Fruit fly (Drosophila melanogaster) whole organism, embryonic: ENCODE measurements around the gene Neu2.

Experiments used
- Ada2b ChIP-seq: fragments of 200-800 bp; sonication (Bioruptor generic); IDR thresholded peaks from 2 replicates; pipeline ENCODE4 v1.3.6; 2022; ENCODE audit warnings: missing biosample characterization, missing genetic modification characterization
- Atf3 ChIP-seq: fragments of 200-800 bp; sonication (Bioruptor generic); optimal IDR thresholded peaks from 3 replicates; lab custom pipeline; 2016; ENCODE audit warnings: missing biosample characterization, missing genetic modification characterization
- Blimp-1 ChIP-seq: fragments of 200-800 bp; sonication (Bioruptor generic); optimal IDR thresholded peaks from 3 replicates; lab custom pipeline; 2018; ENCODE audit warnings: missing biosample characterization, missing genetic modification characterization, mild to moderate bottlenecking, moderate library complexity, missing genetic modification reagents
- CG10147 ChIP-seq: fragments of 200-800 bp; sonication (Bioruptor generic); optimal IDR thresholded peaks from 2 replicates; lab custom pipeline; 2019; ENCODE audit warnings: missing biosample characterization, mild to moderate bottlenecking, missing genetic modification characterization, moderate library complexity
- CG10209 ChIP-seq: fragments of 200-800 bp; sonication (Bioruptor generic); optimal IDR thresholded peaks from 3 replicates; lab custom pipeline; 2017; ENCODE audit warnings: missing biosample characterization, mild to moderate bottlenecking, missing genetic modification characterization, missing genetic modification reagents
- CG10274 ChIP-seq: fragments of 200-800 bp; sonication (Bioruptor generic); optimal IDR thresholded peaks from 3 replicates; lab custom pipeline; 2017; ENCODE audit warnings: missing biosample characterization, mild to moderate bottlenecking, missing genetic modification characterization
- CG10959 ChIP-seq: fragments of 200-800 bp; sonication (Bioruptor generic); IDR thresholded peaks from 2 replicates; pipeline ENCODE4 v1.3.6; 2022; ENCODE audit warnings: missing biosample characterization, missing genetic modification characterization
- CG10979 ChIP-seq: fragments of 200-800 bp; sonication (Bioruptor generic); optimal IDR thresholded peaks from 2 replicates; lab custom pipeline; 2018; ENCODE audit warnings: missing biosample characterization, mild to moderate bottlenecking, missing genetic modification characterization, moderate library complexity
- CG15601 ChIP-seq: fragments of 200-800 bp; sonication (Bioruptor generic); optimal IDR thresholded peaks from 3 replicates; lab custom pipeline; 2019; ENCODE audit warnings: missing biosample characterization, mild to moderate bottlenecking, missing genetic modification characterization, moderate library complexity
- CG16779 ChIP-seq: fragments of 200-800 bp; sonication (Bioruptor generic); IDR thresholded peaks from 2 replicates; pipeline ENCODE4 v1.3.6; 2022; ENCODE audit warnings: missing biosample characterization, missing genetic modification characterization
- CG17359 ChIP-seq: fragments of 200-800 bp; sonication (Bioruptor generic); optimal IDR thresholded peaks from 3 replicates; lab custom pipeline; 2018; ENCODE audit warnings: missing biosample characterization, mild to moderate bottlenecking, missing genetic modification characterization, moderate library complexity
- CG2875 ChIP-seq: fragments of 200-800 bp; sonication (Bioruptor generic); optimal IDR thresholded peaks from 2 replicates; lab custom pipeline; 2017; ENCODE audit warnings: missing biosample characterization, mild to moderate bottlenecking, missing genetic modification characterization, missing genetic modification reagents
- CG31441 ChIP-seq: fragments of 200-800 bp; sonication (Bioruptor generic); IDR thresholded peaks from 2 replicates; pipeline ENCODE4 v1.3.6; 2022; ENCODE audit warnings: missing biosample characterization, missing genetic modification characterization
- CG32772 ChIP-seq: fragments of 200-800 bp; sonication (Bioruptor generic); IDR thresholded peaks from 2 replicates; pipeline ENCODE4 v1.3.6; 2022; ENCODE audit warnings: missing biosample characterization, missing genetic modification characterization
- CG3407 ChIP-seq: fragments of 200-800 bp; sonication (Bioruptor generic); optimal IDR thresholded peaks from 2 replicates; lab custom pipeline; 2018; ENCODE audit warnings: missing biosample characterization, mild to moderate bottlenecking, missing genetic modification characterization
- CG3847 ChIP-seq: fragments of 200-800 bp; sonication (Bioruptor generic); IDR thresholded peaks from 2 replicates; pipeline ENCODE4 v1.3.6; 2022; ENCODE audit warnings: missing biosample characterization, missing genetic modification characterization
- CG3995 ChIP-seq: fragments of 200-800 bp; sonication (Bioruptor generic); optimal IDR thresholded peaks from 3 replicates; lab custom pipeline; 2016; ENCODE audit warnings: missing biosample characterization, missing genetic modification characterization
- CG4282 ChIP-seq: fragments of 200-800 bp; sonication (Bioruptor generic); optimal IDR thresholded peaks from 2 replicates; lab custom pipeline; 2016; ENCODE audit warnings: missing biosample characterization, missing genetic modification characterization
- CG7839 ChIP-seq: fragments of 200-800 bp; sonication (Bioruptor generic); optimal IDR thresholded peaks from 3 replicates; lab custom pipeline; 2018; ENCODE audit warnings: missing biosample characterization, mild to moderate bottlenecking, missing genetic modification characterization, moderate library complexity
- CG8359 ChIP-seq: fragments of 200-800 bp; sonication (Bioruptor generic); optimal IDR thresholded peaks from 2 replicates; lab custom pipeline; 2017; ENCODE audit warnings: missing biosample characterization, mild to moderate bottlenecking, missing genetic modification characterization, borderline replicate concordance
- CG9609 ChIP-seq: fragments of 200-800 bp; sonication (Bioruptor generic); optimal IDR thresholded peaks from 3 replicates; lab custom pipeline; 2016; ENCODE audit warnings: missing biosample characterization, missing genetic modification characterization
- CTCF ChIP-seq: fragments of 200-800 bp; sonication (Bioruptor generic); optimal IDR thresholded peaks from 2 replicates; lab custom pipeline; 2017; ENCODE audit warnings: missing biosample characterization, mild to moderate bottlenecking, missing genetic modification characterization, moderate library complexity
- D19B ChIP-seq: fragments of 200-800 bp; sonication (Bioruptor generic); optimal IDR thresholded peaks from 2 replicates; lab custom pipeline; 2017; ENCODE audit warnings: missing biosample characterization, mild to moderate bottlenecking, missing genetic modification characterization
- Ets97D ChIP-seq: fragments of 200-800 bp; sonication (Bioruptor generic); optimal IDR thresholded peaks from 3 replicates; lab custom pipeline; 2016; ENCODE audit warnings: missing biosample characterization, missing genetic modification characterization
- HHEX ChIP-seq: fragments of 200-800 bp; sonication (Bioruptor generic); optimal IDR thresholded peaks from 3 replicates; lab custom pipeline; 2017; ENCODE audit warnings: missing biosample characterization, mild to moderate bottlenecking, missing genetic modification characterization, missing genetic modification reagents
- HLH4C ChIP-seq: fragments of 200-800 bp; sonication (Bioruptor generic); IDR thresholded peaks from 3 replicates; pipeline ENCODE4 v1.3.6; 2022; ENCODE audit warnings: missing biosample characterization, missing genetic modification characterization; ENCODE audit not compliant: partially characterized antibody
- HLH54F ChIP-seq: fragments of 200-800 bp; sonication (Bioruptor generic); optimal IDR thresholded peaks from 3 replicates; lab custom pipeline; 2016; ENCODE audit warnings: missing biosample characterization, missing genetic modification characterization
- HmgD ChIP-seq: fragments of 200-800 bp; sonication (Bioruptor generic); optimal IDR thresholded peaks from 3 replicates; lab custom pipeline; 2016; ENCODE audit warnings: missing biosample characterization, missing genetic modification characterization
- Lhr ChIP-seq: fragments of 200-800 bp; sonication (Bioruptor generic); optimal IDR thresholded peaks from 3 replicates; lab custom pipeline; 2017; ENCODE audit warnings: mild to moderate bottlenecking, missing biosample characterization, missing genetic modification reagents, missing genetic modification characterization
- Nf-YB ChIP-seq: fragments of 200-800 bp; sonication (Bioruptor generic); optimal IDR thresholded peaks from 3 replicates; lab custom pipeline; 2019; ENCODE audit warnings: missing biosample characterization, mild to moderate bottlenecking, missing genetic modification characterization, moderate library complexity
- Oaz ChIP-seq: fragments of 200-800 bp; sonication (Bioruptor generic); IDR thresholded peaks from 2 replicates; pipeline ENCODE4 v1.3.6; 2022; ENCODE audit warnings: missing biosample characterization, missing genetic modification characterization
- Opbp ChIP-seq: fragments of 200-800 bp; sonication (Bioruptor generic); IDR thresholded peaks from 3 replicates; pipeline ENCODE4 v1.3.6; 2022; ENCODE audit warnings: missing biosample characterization, missing genetic modification characterization; ENCODE audit not compliant: partially characterized antibody
- Poxn ChIP-seq: fragments of 200-800 bp; sonication (Bioruptor generic); IDR thresholded peaks from 2 replicates; pipeline ENCODE4 v1.3.6; 2022; ENCODE audit warnings: missing biosample characterization, missing genetic modification characterization
- Rfx ChIP-seq: fragments of 200-800 bp; sonication (Bioruptor generic); IDR thresholded peaks from 2 replicates; pipeline ENCODE4 v1.3.6; 2022; ENCODE audit warnings: missing biosample characterization, missing genetic modification characterization
- Sox100B ChIP-seq: fragments of 200-800 bp; sonication (Bioruptor generic); optimal IDR thresholded peaks from 3 replicates; lab custom pipeline; 2018; ENCODE audit warnings: missing biosample characterization, mild to moderate bottlenecking, missing genetic modification characterization
- Xrp1 ChIP-seq: fragments of 200-800 bp; sonication (Bioruptor generic); IDR thresholded peaks from 2 replicates; pipeline ENCODE4 v1.3.6; 2022; ENCODE audit warnings: missing biosample characterization, missing genetic modification characterization
- ash1 ChIP-seq: fragments of 200-800 bp; sonication (Bioruptor generic); optimal IDR thresholded peaks from 2 replicates; lab custom pipeline; 2018; ENCODE audit warnings: missing biosample characterization, mild to moderate bottlenecking, missing genetic modification characterization
- corto ChIP-seq: fragments of 200-800 bp; sonication (Bioruptor generic); optimal IDR thresholded peaks from 2 replicates; lab custom pipeline; 2016; ENCODE audit warnings: missing biosample characterization, mild to moderate bottlenecking, missing genetic modification characterization, moderate library complexity
- crol ChIP-seq: fragments of 200-800 bp; sonication (Bioruptor generic); IDR thresholded peaks from 2 replicates; pipeline ENCODE4 v1.3.6; 2022; ENCODE audit warnings: missing biosample characterization, missing genetic modification characterization
- dati ChIP-seq: fragments of 200-800 bp; sonication (Bioruptor generic); IDR thresholded peaks from 2 replicates; pipeline ENCODE4 v1.3.6; 2022; ENCODE audit warnings: missing biosample characterization, missing genetic modification characterization
- dimm ChIP-seq: fragments of 200-800 bp; sonication (Bioruptor generic); IDR thresholded peaks from 2 replicates; pipeline ENCODE4 v1.3.6; 2022; ENCODE audit warnings: missing biosample characterization, missing genetic modification characterization
- eve ChIP-seq, 2 experiments: fragments of >200 bp; optimal IDR thresholded peaks; 2 replicates each; lab custom pipeline; 2017; ENCODE audit warnings: missing biosample characterization in 2 of 2, missing genetic modification characterization in 2 of 2
- hkb ChIP-seq, 2 experiments: fragments of 200-800 bp in 1 of 2; fragments of >200 bp in 1 of 2; sonication (Bioruptor generic) in 1 of 2; IDR thresholded peaks in 1 of 2; optimal IDR thresholded peaks in 1 of 2; 2 replicates each; pipeline versions ENCODE4 v1.3.6 to Lab custom; 2017 to 2022; ENCODE audit warnings: missing biosample characterization in 1 of 2, missing genetic modification characterization in 1 of 2
- lmd ChIP-seq: fragments of 200-800 bp; sonication (Bioruptor generic); IDR thresholded peaks from 2 replicates; pipeline ENCODE4 v1.3.6; 2022; ENCODE audit warnings: missing biosample characterization, missing genetic modification characterization
- pan ChIP-seq, 4 experiments: fragments of >200 bp in 3 of 4; fragments of 200-800 bp in 1 of 4; sonication (Bioruptor generic) in 1 of 4; optimal IDR thresholded peaks in 3 of 4; IDR thresholded peaks in 1 of 4; 2 replicates each; pipeline versions ENCODE4 v1.3.6 to Lab custom; 2017 to 2022; ENCODE audit warnings: missing biosample characterization in 2 of 4, missing genetic modification characterization in 2 of 4, mixed read lengths in 1 of 4
- sens-2 ChIP-seq: fragments of 200-800 bp; sonication (Bioruptor generic); IDR thresholded peaks from 2 replicates; pipeline ENCODE4 v1.3.6; 2022; ENCODE audit warnings: missing biosample characterization, missing genetic modification characterization
- so ChIP-seq: fragments of 200-800 bp; sonication (Bioruptor generic); IDR thresholded peaks from 3 replicates; pipeline ENCODE4 v1.3.6; 2022; ENCODE audit warnings: missing biosample characterization, missing genetic modification characterization
- stwl ChIP-seq: fragments of 200-800 bp; sonication (Bioruptor generic); optimal IDR thresholded peaks from 3 replicates; lab custom pipeline; 2018; ENCODE audit warnings: missing biosample characterization, mild to moderate bottlenecking, missing genetic modification characterization, moderate library complexity
- trh ChIP-seq: fragments of 200-800 bp; sonication (Bioruptor generic); optimal IDR thresholded peaks from 2 replicates; lab custom pipeline; 2016; ENCODE audit warnings: missing biosample characterization, missing genetic modification characterization

Neu2 gene

dm6 chr3L:21507354-21507928 lies 17.1 kb upstream of the Neu2 start, which contains the start of the genes Glg1 and M6 (continued):
- TF ChIP-seq CG32772 (GFP tag; lab: Robert Waterston, UW): peak; percentile 51; the same call in 1 of the 2 replicates
- TF ChIP-seq CG3847 (GFP tag; lab: Robert Waterston, UW): peak; percentile 73
- peak; percentile 50 for TF ChIP-seq corto (GFP tag; lab: Kevin White, UChicago)
- peak; percentile 85 for TF ChIP-seq Rfx (GFP tag; lab: Robert Waterston, UW)
- peak; percentile 79 for TF ChIP-seq Ets97D
- no peak for TF ChIP-seq CG2875 (GFP tag; lab: Kevin White, UChicago)
- TF ChIP-seq ash1 (GFP tag; lab: Kevin White, UChicago): no peak
- no peak for TF ChIP-seq eve (GFP tag; optimal IDR thresholded peaks at IDR 0.05; lab: Kevin White, UChicago)
- no peak for TF ChIP-seq pan (optimal IDR thresholded peaks at IDR 0.05; lab: Kevin White, UChicago)
- TF ChIP-seq pan (GFP tag; optimal IDR thresholded peaks at IDR 0.05 in 1 of 2, IDR thresholded peaks at IDR 0.05 in 1 of 2): peak in 1 of 2 experiments; percentile 43
- TF ChIP-seq CG4282 (GFP tag; lab: Kevin White, UChicago): peak; percentile 29
- TF ChIP-seq Ada2b (GFP tag; lab: Robert Waterston, UW): peak; percentile 40; the same call in 1 of the 2 replicates
- peak; percentile 93 for TF ChIP-seq HLH4C
- no peak for TF ChIP-seq so (GFP tag; lab: Robert Waterston, UW)
- TF ChIP-seq HmgD (GFP tag; lab: Kevin White, UChicago): peak; percentile 42
- TF ChIP-seq Xrp1 (GFP tag; lab: Robert Waterston, UW): peak; percentile 74
- TF ChIP-seq lmd (GFP tag; lab: Robert Waterston, UW): peak; percentile 64
- peak; percentile 42 for TF ChIP-seq Sox100B (GFP tag; lab: Kevin White, UChicago)
- TF ChIP-seq crol (GFP tag; lab: Robert Waterston, UW): 0 out of 2 replicates have a peak, but pooled peaks have one; percentile 25
- peak; percentile 55 for TF ChIP-seq CG10209 (GFP tag; lab: Kevin White, UChicago)
- peak; percentile 68 for TF ChIP-seq CG10147 (GFP tag; lab: Kevin White, UChicago)
- TF ChIP-seq stwl: peak; percentile 49
- TF ChIP-seq CG10959 (GFP tag; lab: Robert Waterston, UW): no peak
- peak; percentile 49 for TF ChIP-seq Lhr
- TF ChIP-seq CG8359 (GFP tag; lab: Kevin White, UChicago): no peak
- peak; percentile 35; the same call in 1 of the 2 replicates for TF ChIP-seq sens-2 (GFP tag; lab: Robert Waterston, UW)
- TF ChIP-seq D19B (GFP tag; lab: Kevin White, UChicago): peak; percentile 21
- TF ChIP-seq CG3407 (GFP tag; lab: Kevin White, UChicago): no peak
- TF ChIP-seq Poxn (GFP tag; lab: Robert Waterston, UW): no peak
- TF ChIP-seq dati (GFP tag; lab: Robert Waterston, UW): no peak
- TF ChIP-seq CTCF (GFP tag; lab: Kevin White, UChicago): peak; percentile 63
- TF ChIP-seq HHEX (GFP tag; lab: Kevin White, UChicago): peak; percentile 47
- TF ChIP-seq CG7839: peak; percentile 70
- TF ChIP-seq Blimp-1: peak; percentile 36
- peak; percentile 89 for TF ChIP-seq Opbp (GFP tag; lab: Robert Waterston, UW)
- TF ChIP-seq CG17359 (tag; lab: Kevin White, UChicago): peak; percentile 40
- TF ChIP-seq CG10979: peak; percentile 57
- TF ChIP-seq dimm (GFP tag; lab: Robert Waterston, UW): no peak
- TF ChIP-seq CG16779 (GFP tag; lab: Robert Waterston, UW): no peak
- no peak for TF ChIP-seq hkb (optimal IDR thresholded peaks at IDR 0.05; lab: Kevin White, UChicago)
- TF ChIP-seq hkb (GFP tag; IDR thresholded peaks at IDR 0.05; lab: Robert Waterston, UW): peak; percentile 68
- TF ChIP-seq CG31441 (GFP tag; lab: Robert Waterston, UW): no peak; the same call in 1 of the 2 replicates
- peak; percentile 33 for TF ChIP-seq Nf-YB (GFP tag; lab: Kevin White, UChicago)
- peak; percentile 56 for TF ChIP-seq CG15601 (tag; lab: Kevin White, UChicago)
- peak; percentile 80 for TF ChIP-seq CG3995 (GFP tag; lab: Kevin White, UChicago)
- TF ChIP-seq HLH54F (GFP tag; lab: Kevin White, UChicago): peak; percentile 76
- TF ChIP-seq CG10274 (GFP tag; lab: Kevin White, UChicago): no peak
- peak; percentile 63 for TF ChIP-seq CG9609 (GFP tag; lab: Kevin White, UChicago)
- TF ChIP-seq Oaz (GFP tag; lab: Robert Waterston, UW): no peak
- TF ChIP-seq Atf3 (GFP tag; lab: Kevin White, UChicago): peak; percentile 32
- TF ChIP-seq trh (GFP tag; lab: Kevin White, UChicago): peak; percentile 23
